Worm (Caenorhabditis elegans): ENCODE results near the gene C06H5.12.
"Not testable (repeated sequence)": the region's sequence is repeated elsewhere in the genome, so short reads cannot be mapped to it uniquely, and the experiment has no call there.

DNA sequence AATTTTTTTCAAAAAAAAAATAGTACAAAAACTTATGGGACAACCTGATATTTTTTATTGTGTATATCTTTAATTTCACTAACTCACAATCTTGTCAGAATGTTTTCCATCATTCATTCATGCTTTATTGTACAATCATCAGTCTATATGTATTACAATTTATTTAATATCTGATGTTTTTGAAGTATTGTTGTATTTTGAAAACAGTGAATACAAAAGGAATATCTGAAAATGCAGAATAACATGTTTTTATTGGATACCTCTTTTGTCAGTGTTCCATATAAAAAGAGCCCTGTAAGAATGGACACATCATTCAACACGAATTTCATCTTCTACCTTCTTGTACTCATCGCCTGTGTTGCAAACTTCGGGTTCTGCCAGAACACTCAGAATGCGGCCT is 9.2 kb downstream of the C06H5.12 start, which contains the start of gene C06H5.14:
- not testable (repeated sequence) for TF ChIP-seq nhr-12 (tag; optimal IDR thresholded peaks at IDR 0.05); lin-15B (tag; optimal IDR thresholded peaks at IDR 0.05); ama-1 (optimal IDR thresholded peaks at IDR 0.05); snpc-4 (tag; optimal IDR thresholded peaks at IDR 0.05); ZK546.5 (tag; optimal IDR thresholded peaks at IDR 0.05); sea-2 (GFP tag; optimal IDR thresholded peaks at IDR 0.05); jun-1 (tag; optimal IDR thresholded peaks at IDR 0.05); elt-2 (tag; optimal IDR thresholded peaks at IDR 0.05); mdl-1 (tag; optimal IDR thresholded peaks at IDR 0.05); aly-2 (tag; optimal IDR thresholded peaks at IDR 0.05); nhr-76 (tag; optimal IDR thresholded peaks at IDR 0.05); nhr-237 (tag; optimal IDR thresholded peaks at IDR 0.05)
